Fruit fly (Drosophila melanogaster) whole organism: ENCODE results near the gene Ciz1.

Experiments
- EcR ChIP-seq, 2 experiments: fragments of >200 bp; optimal IDR thresholded peaks; 2 replicates each; lab custom pipeline; 2017; ENCODE audit warnings: missing biosample characterization in 2 of 2, missing genetic modification characterization in 2 of 2, missing genetic modification reagents in 2 of 2
- pan ChIP-seq: fragments of >200 bp; optimal IDR thresholded peaks from 2 replicates; lab custom pipeline; 2017
- psq ChIP-seq: fragments of >200 bp; optimal IDR thresholded peaks from 2 replicates; lab custom pipeline; 2017
- usp ChIP-seq: fragments of >200 bp; optimal IDR thresholded peaks from 2 replicates; lab custom pipeline; 2017; ENCODE audit warnings: missing biosample characterization, missing genetic modification characterization, mixed read lengths

DNA sequence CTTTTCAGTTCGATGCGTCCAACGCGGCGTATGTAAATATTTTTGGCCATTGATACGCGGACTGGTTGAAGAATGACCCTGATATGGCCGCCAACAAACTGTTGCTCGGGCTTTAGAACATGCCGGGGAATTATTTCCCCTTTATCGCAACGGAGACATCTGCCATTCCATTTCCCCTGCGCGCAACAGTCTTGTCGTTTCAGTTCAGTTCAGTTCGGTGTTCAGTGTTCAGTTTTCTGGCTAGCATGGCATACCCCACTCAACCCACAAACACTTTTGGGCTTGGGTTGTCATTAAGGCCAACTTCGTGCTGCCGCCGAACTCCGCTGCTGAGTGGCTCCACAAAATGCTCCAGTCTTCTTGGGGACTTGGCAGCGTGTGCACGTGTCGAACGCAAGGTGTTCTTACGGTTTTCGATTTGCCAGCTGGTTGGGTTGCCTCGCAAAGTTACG, 43.3 kb downstream of the Ciz1 start, which contains the start of gene bma:
- TF ChIP-seq usp: no peak
- TF ChIP-seq psq (lab: Kevin White, UChicago): no peak
- TF ChIP-seq pan (lab: Kevin White, UChicago): no peak
- TF ChIP-seq EcR (GFP tag; optimal IDR thresholded peaks at IDR 0.05; lab: Kevin White, UChicago): no peak
